Worm (Caenorhabditis elegans): ENCODE measurements around the gene F55G1.6.

ce11 chrIV:7503322-7503721 lies 30.0 kb downstream of the F55G1.6 start, which contains the start of gene glt-6:
- no peak for TF ChIP-seq mab-5 (tag; optimal IDR thresholded peaks at IDR 0.05)
- no peak for TF ChIP-seq sem-4 (tag; optimal IDR thresholded peaks at IDR 0.05)
- no peak for TF ChIP-seq unc-62 (GFP tag; optimal IDR thresholded peaks at IDR 0.05)
- TF ChIP-seq elt-3 (tag; optimal IDR thresholded peaks at IDR 0.05): no peak
- TF ChIP-seq ama-1 (optimal IDR thresholded peaks at IDR 0.05): no peak
- TF ChIP-seq nhr-12 (tag; optimal IDR thresholded peaks at IDR 0.05): no peak
- TF ChIP-seq nhr-237 (tag; optimal IDR thresholded peaks at IDR 0.05): no peak
- TF ChIP-seq fos-1 (tag; optimal IDR thresholded peaks at IDR 0.05): no peak
- no peak for TF ChIP-seq nhr-25 (tag; optimal IDR thresholded peaks at IDR 0.05)
- TF ChIP-seq zag-1 (tag; optimal IDR thresholded peaks at IDR 0.05): no peak

Measured in whole organism, L2 larva.